Fruit fly (Drosophila melanogaster): ENCODE measurements around the gene RpL7-like.
A peak's percentile ranks its signal among the peaks of the same experiment; 100 is the strongest.

RpL7-like gene

dm6 chr2L:12006397-12007330 lies 49.5 kb upstream of the RpL7-like start (continued):
- no peak for TF ChIP-seq CG32767 (GFP tag; IDR thresholded peaks at IDR 0.05)
- peak; percentile 51 for TF ChIP-seq jumu (GFP tag; optimal IDR thresholded peaks at IDR 0.05)
- TF ChIP-seq Tbp (GFP tag; optimal IDR thresholded peaks at IDR 0.05): no peak
- peak; percentile 97 for TF ChIP-seq Fer1 (GFP tag; optimal IDR thresholded peaks at IDR 0.05)
- TF ChIP-seq CG16779 (GFP tag; IDR thresholded peaks at IDR 0.05): no peak
- no peak for TF ChIP-seq CG11085 (GFP tag; IDR thresholded peaks at IDR 0.05)
- TF ChIP-seq HmgZ (tag; optimal IDR thresholded peaks at IDR 0.05): no peak
- TF ChIP-seq ase (GFP tag; IDR thresholded peaks at IDR 0.05): no peak
- TF ChIP-seq pita (GFP tag; optimal IDR thresholded peaks at IDR 0.05): no peak
- TF ChIP-seq insv (GFP tag; optimal IDR thresholded peaks at IDR 0.05): peak in 1 of 2 experiments; percentile 47
- TF ChIP-seq Lpt (GFP tag; optimal IDR thresholded peaks at IDR 0.05): no peak
- peak in 1 of 2 experiments; percentile 98 for TF ChIP-seq Eip74EF (GFP tag; optimal IDR thresholded peaks at IDR 0.05)
- no peak for TF ChIP-seq CG32772 (GFP tag; IDR thresholded peaks at IDR 0.05)
- peak; percentile 86 for TF ChIP-seq cwo (GFP tag; optimal IDR thresholded peaks at IDR 0.05)
- TF ChIP-seq CG2875 (GFP tag; optimal IDR thresholded peaks at IDR 0.05): peak; percentile 88
- peak in 1 of 2 experiments; percentile 83 for TF ChIP-seq Pdp1 (GFP tag; optimal IDR thresholded peaks at IDR 0.05)
- no peak for TF ChIP-seq tna (GFP tag; IDR thresholded peaks at IDR 0.05; ENCODE audit: partially characterized antibody)
- TF ChIP-seq tgo (GFP tag; IDR thresholded peaks at IDR 0.05): no peak
- TF ChIP-seq Jarid2 (GFP tag; optimal IDR thresholded peaks at IDR 0.05): peak; percentile 79
- TF ChIP-seq Camta (GFP tag; optimal IDR thresholded peaks at IDR 0.05): peak; percentile 78
- peak; percentile 93 for TF ChIP-seq CG1602 (GFP tag; optimal IDR thresholded peaks at IDR 0.05)
- peak; percentile 98 for TF ChIP-seq CG12391 (tag; optimal IDR thresholded peaks at IDR 0.05)
- no peak for TF ChIP-seq CG4282 (GFP tag; optimal IDR thresholded peaks at IDR 0.05)
- TF ChIP-seq CG9727 (GFP tag; optimal IDR thresholded peaks at IDR 0.05): peak; percentile 100
- peak; percentile 52 for TF ChIP-seq CG12744 (GFP tag; optimal IDR thresholded peaks at IDR 0.05)
- peak in 1 of 2 experiments; percentile 33 for TF ChIP-seq Hr78 (GFP tag; optimal IDR thresholded peaks at IDR 0.05)
- no peak for TF ChIP-seq CG10321 (GFP tag; IDR thresholded peaks at IDR 0.05)
- peak; percentile 95 for TF ChIP-seq CG10147 (GFP tag; optimal IDR thresholded peaks at IDR 0.05)
- peak; percentile 95 for TF ChIP-seq Dek (tag; optimal IDR thresholded peaks at IDR 0.05)
- TF ChIP-seq CG11456 (GFP tag; IDR thresholded peaks at IDR 0.05): no peak
- peak; percentile 99 for TF ChIP-seq CG7556 (GFP tag; optimal IDR thresholded peaks at IDR 0.05)
- TF ChIP-seq CG32532 (GFP tag; IDR thresholded peaks at IDR 0.05): no peak
- peak; percentile 72 for TF ChIP-seq CG2116 (GFP tag; optimal IDR thresholded peaks at IDR 0.05)
- TF ChIP-seq btn (GFP tag; optimal IDR thresholded peaks at IDR 0.05): peak; percentile 46
- no peak for TF ChIP-seq so (GFP tag; IDR thresholded peaks at IDR 0.05)
- peak; percentile 73 for TF ChIP-seq CG7928 (GFP tag; optimal IDR thresholded peaks at IDR 0.05)
- peak; percentile 31 for TF ChIP-seq CG10543 (GFP tag; optimal IDR thresholded peaks at IDR 0.05)
- TF ChIP-seq B-H1 (GFP tag; IDR thresholded peaks at IDR 0.05): no peak
- TF ChIP-seq vnd (GFP tag; IDR thresholded peaks at IDR 0.05; ENCODE audit: partially characterized antibody): no peak
- TF ChIP-seq CG9215 (GFP tag; IDR thresholded peaks at IDR 0.05): no peak
- peak; percentile 97 for TF ChIP-seq CG14710 (tag; optimal IDR thresholded peaks at IDR 0.05)
- TF ChIP-seq Mrtf (GFP tag; IDR thresholded peaks at IDR 0.05): no peak
- TF ChIP-seq Med (GFP tag): peak; percentile 71
- TF ChIP-seq CG1832 (GFP tag; optimal IDR thresholded peaks at IDR 0.05): peak; percentile 94
- TF ChIP-seq CG14050 (GFP tag; IDR thresholded peaks at IDR 0.05): no peak
- TF ChIP-seq Myb (GFP tag; optimal IDR thresholded peaks at IDR 0.05): peak; percentile 37
- peak; percentile 92 for TF ChIP-seq sens (GFP tag)
- TF ChIP-seq Nf-YA (GFP tag; IDR thresholded peaks at IDR 0.05): no peak
- TF ChIP-seq wor (GFP tag; IDR thresholded peaks at IDR 0.05): no peak

Data from whole organism, embryonic.